Fruit fly (Drosophila melanogaster): ENCODE results near the gene mys.

The mys gene

dm6 chrX:8092075-8092682 lies 30.7 kb downstream of the mys start (continued):
- TF ChIP-seq Dll (GFP tag; IDR thresholded peaks at IDR 0.05; ENCODE audit: partially characterized antibody) (no peak), CG16779 (GFP tag; IDR thresholded peaks at IDR 0.05) (0 out of 2 replicates have a peak, but pooled peaks have one; percentile 40), tx (GFP tag; optimal IDR thresholded peaks at IDR 0.05) (peak; percentile 57), CG2129 (GFP tag; IDR thresholded peaks at IDR 0.05; ENCODE audit: partially characterized antibody) (no peak), CTCF (GFP tag; optimal IDR thresholded peaks at IDR 0.05) (peak; percentile 61), CG12219 (GFP tag; optimal IDR thresholded peaks at IDR 0.05) (peak; percentile 89), ATbp (GFP tag; optimal IDR thresholded peaks at IDR 0.05) (peak; percentile 95), sens-2 (GFP tag; IDR thresholded peaks at IDR 0.05) (peak; percentile 61; the same call in 1 of the 2 replicates), az2 (GFP tag; optimal IDR thresholded peaks at IDR 0.05) (peak; percentile 94), ash1 (GFP tag; optimal IDR thresholded peaks at IDR 0.05) (peak; percentile 30), gcm (GFP tag; optimal IDR thresholded peaks at IDR 0.05) (peak; percentile 93), CG12942 (GFP tag; optimal IDR thresholded peaks at IDR 0.05) (peak; percentile 92), otp (GFP tag; IDR thresholded peaks at IDR 0.05) (peak; percentile 65; the same call in 2 of the 3 replicates), CG34376 (GFP tag; optimal IDR thresholded peaks at IDR 0.05) (peak; percentile 97), HLH4C (GFP tag; IDR thresholded peaks at IDR 0.05; ENCODE audit: partially characterized antibody) (no peak), mam (GFP tag; optimal IDR thresholded peaks at IDR 0.05) (peak; percentile 86), CG6175 (GFP tag; IDR thresholded peaks at IDR 0.05) (peak; percentile 68), CG15479 (GFP tag; optimal IDR thresholded peaks at IDR 0.05) (no peak), Blimp-1 (GFP tag; optimal IDR thresholded peaks at IDR 0.05) (peak; percentile 92), ken (GFP tag; IDR thresholded peaks at IDR 0.05) (peak; percentile 82), CG32767 (GFP tag; IDR thresholded peaks at IDR 0.05) (peak; percentile 92), tna (GFP tag; IDR thresholded peaks at IDR 0.05; ENCODE audit: partially characterized antibody) (no peak), CG7987 (GFP tag; optimal IDR thresholded peaks at IDR 0.05) (peak; percentile 60), gce (GFP tag; IDR thresholded peaks at IDR 0.05) (peak; percentile 83; the same call in 2 of the 3 replicates), CG12769 (tag; optimal IDR thresholded peaks at IDR 0.05) (peak; percentile 81), tup (GFP tag; optimal IDR thresholded peaks at IDR 0.05) (peak; percentile 44), stc (GFP tag; IDR thresholded peaks at IDR 0.05) (peak; percentile 87), dan (GFP tag; IDR thresholded peaks at IDR 0.05) (no peak; the same call in 1 of the 2 replicates), inv (GFP tag; IDR thresholded peaks at IDR 0.05; ENCODE audit: partially characterized antibody) (no peak), pita (GFP tag; optimal IDR thresholded peaks at IDR 0.05) (no peak), Doc3 (GFP tag; IDR thresholded peaks at IDR 0.05; ENCODE audit: partially characterized antibody) (no peak), CG10321 (GFP tag; IDR thresholded peaks at IDR 0.05) (peak; percentile 63; the same call in 1 of the 2 replicates), her (GFP tag; optimal IDR thresholded peaks at IDR 0.05) (peak; percentile 57), HmgD (GFP tag; optimal IDR thresholded peaks at IDR 0.05) (no peak), CG11696 (GFP tag; IDR thresholded peaks at IDR 0.05) (peak; percentile 57; the same call in 1 of the 2 replicates), CG10565 (GFP tag; optimal IDR thresholded peaks at IDR 0.05) (peak; percentile 46), wor (GFP tag; IDR thresholded peaks at IDR 0.05) (peak; percentile 89), Six4 (GFP tag; optimal IDR thresholded peaks at IDR 0.05) (peak; percentile 90), Sry-β (GFP tag; optimal IDR thresholded peaks at IDR 0.05) (peak; percentile 57), pfk (GFP tag; optimal IDR thresholded peaks at IDR 0.05) (peak; percentile 66), MBD-R2 (GFP tag; IDR thresholded peaks at IDR 0.05) (peak; percentile 74), CG2875 (GFP tag; optimal IDR thresholded peaks at IDR 0.05) (peak; percentile 89), CG3407 (GFP tag; optimal IDR thresholded peaks at IDR 0.05) (peak; percentile 89), Nf-YA (GFP tag; IDR thresholded peaks at IDR 0.05) (peak; percentile 78), NC2α (GFP tag; optimal IDR thresholded peaks at IDR 0.05) (peak; percentile 44), tgo (GFP tag; IDR thresholded peaks at IDR 0.05) (peak; percentile 95), E2f2 (GFP tag; IDR thresholded peaks at IDR 0.05) (peak; percentile 79), tap (tag; optimal IDR thresholded peaks at IDR 0.05) (peak; percentile 94), luna (GFP tag; optimal IDR thresholded peaks at IDR 0.05) (peak; percentile 35), crol (GFP tag; IDR thresholded peaks at IDR 0.05) (peak; percentile 95)
